Worm (Caenorhabditis elegans) whole organism, early embryonic: ENCODE data around the gene hpo-31.

Experiments
- F13C5.2 ChIP-seq: sonication (generic microtip); optimal IDR thresholded peaks from 2 replicates; lab custom pipeline; 2017; ENCODE audit warnings: mild to moderate bottlenecking, missing genetic modification characterization, inconsistent platforms, missing compliant biosample characterization
- aly-1 ChIP-seq: sonication (generic microtip); optimal IDR thresholded peaks from 2 replicates; lab custom pipeline; 2016; ENCODE audit warnings: missing genetic modification characterization, missing compliant biosample characterization
- ama-1 ChIP-seq: fragments of 150-350 bp; optimal IDR thresholded peaks from 2 replicates; lab custom pipeline; 2014
- ceh-13 ChIP-seq: fragments of 200-800 bp; sonication (Bioruptor generic); optimal IDR thresholded peaks from 2 replicates; lab custom pipeline; 2018; ENCODE audit warnings: mild to moderate bottlenecking, missing genetic modification characterization, missing compliant biosample characterization
- ets-7 ChIP-seq: sonication (generic microtip); optimal IDR thresholded peaks from 2 replicates; lab custom pipeline; 2016; ENCODE audit warnings: missing genotype, missing genetic modification characterization, missing compliant biosample characterization
- flt-1 ChIP-seq: fragments of 200-800 bp; sonication (Bioruptor generic); IDR thresholded peaks from 2 replicates; pipeline ENCODE4 v1.3.6; 2022; ENCODE audit warnings: missing genetic modification characterization, missing compliant biosample characterization
- hmg-4 ChIP-seq: fragments of 200-800 bp; sonication (Bioruptor generic); optimal IDR thresholded peaks from 2 replicates; lab custom pipeline; 2018; ENCODE audit warnings: mild to moderate bottlenecking, missing genetic modification characterization, missing compliant biosample characterization
- hnd-1 ChIP-seq: sonication (generic microtip); optimal IDR thresholded peaks from 2 replicates; lab custom pipeline; 2016; ENCODE audit warnings: missing genetic modification characterization, missing compliant biosample characterization
- pes-1 ChIP-seq: fragments of 200-800 bp; sonication (Bioruptor generic); IDR thresholded peaks from 2 replicates; pipeline ENCODE4 v1.3.6; 2022; ENCODE audit warnings: missing genetic modification reagents, missing genetic modification characterization, missing compliant biosample characterization
- scrt-1 ChIP-seq: fragments of 200-800 bp; sonication (Bioruptor generic); IDR thresholded peaks from 2 replicates; pipeline ENCODE4 v1.3.6; 2022; ENCODE audit warnings: missing genetic modification characterization, missing compliant biosample characterization
- sea-1 ChIP-seq: fragments of 200-800 bp; sonication (Bioruptor generic); conservative IDR thresholded peaks from 2 replicates; pipeline ENCODE4 v1.3.6; 2022; ENCODE audit warnings: missing genetic modification characterization, missing compliant biosample characterization
- tbx-11 ChIP-seq: fragments of 200-800 bp; sonication (Bioruptor generic); IDR thresholded peaks from 2 replicates; pipeline ENCODE4 v1.3.6; 2022; ENCODE audit warnings: missing genetic modification characterization, missing compliant biosample characterization

ce11 chrV:13785767-13786166, 37.1 kb upstream of the hpo-31 start:
- TF ChIP-seq hnd-1 (tag; lab: Kevin White, UChicago) (no peak), tbx-11 (GFP tag; lab: Robert Waterston, UW) (no peak), scrt-1 (no peak), pes-1 (GFP tag; lab: Robert Waterston, UW) (no peak), ama-1 (lab: Kevin White, UChicago) (no peak), ceh-13 (no peak), sea-1 (GFP tag; lab: Robert Waterston, UW) (no peak), ets-7 (tag; lab: Kevin White, UChicago) (no peak), hmg-4 (GFP tag; lab: Kevin White, UChicago) (no peak), flt-1 (GFP tag; lab: Robert Waterston, UW) (no peak), F13C5.2 (no peak), aly-1 (tag; lab: Kevin White, UChicago) (no peak)
